Worm (Caenorhabditis elegans): ENCODE results near the gene wip-1.

wip-1 gene

DNA sequence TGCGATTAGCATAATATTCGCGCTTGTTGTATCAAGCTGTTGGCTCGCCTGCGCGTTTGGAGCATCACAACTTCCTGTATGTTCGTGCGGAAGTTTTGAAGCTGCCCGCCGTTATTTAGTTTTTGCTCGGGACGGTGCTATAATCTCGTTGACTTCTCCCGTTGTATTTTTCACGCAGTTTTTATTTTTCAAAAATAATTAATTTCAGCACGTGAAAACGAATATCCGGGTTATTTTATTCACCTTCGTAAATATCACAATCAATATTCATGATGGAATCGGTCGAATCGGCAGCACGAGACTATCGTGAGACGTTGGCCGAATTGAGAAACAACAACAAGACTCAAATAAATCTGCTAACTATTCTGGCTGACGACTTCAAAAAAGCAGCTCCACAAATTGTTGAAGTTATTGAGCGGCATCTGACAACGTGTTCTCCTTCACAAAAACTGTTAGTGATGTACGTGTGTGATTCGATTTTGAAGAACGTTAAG is 6.7 kb downstream of the wip-1 start (continued):
- TF ChIP-seq hmg-20 (GFP tag; IDR thresholded peaks at IDR 0.05) = 0 out of 2 replicates have a peak, but pooled peaks have one; percentile 5
- no peak for TF ChIP-seq let-526 (GFP tag; IDR thresholded peaks at IDR 0.05)
- TF ChIP-seq dox-1 (GFP tag; IDR thresholded peaks at IDR 0.05) = peak; percentile 66
- no peak for TF ChIP-seq F23B12.7 (tag; optimal IDR thresholded peaks at IDR 0.05; ENCODE audit: insufficient read depth)
- TF ChIP-seq aptf-3 (GFP tag; IDR thresholded peaks at IDR 0.05) = no peak
- 0 out of 2 replicates have a peak, but pooled peaks have one; percentile 4 for TF ChIP-seq nhr-120 (GFP tag; IDR thresholded peaks at IDR 0.05)
- 0 out of 2 replicates have a peak, but pooled peaks have one; percentile 16 for TF ChIP-seq ceh-40 (GFP tag; IDR thresholded peaks at IDR 0.05)
- TF ChIP-seq Y56A3A.18 (GFP tag; IDR thresholded peaks at IDR 0.05) = peak; percentile 11; the same call in 1 of the 2 replicates
- TF ChIP-seq F57A8.1 (GFP tag; optimal IDR thresholded peaks at IDR 0.05) = no peak
- no peak for TF ChIP-seq cebp-1 (GFP tag; IDR thresholded peaks at IDR 0.05)
- peak; percentile 49 for TF ChIP-seq cebp-1 (tag; optimal IDR thresholded peaks at IDR 0.05)
- no peak for TF ChIP-seq aptf-2 (GFP tag; conservative IDR thresholded peaks at IDR 0.05)
- 0 out of 2 replicates have a peak, but pooled peaks have one; percentile 75 for TF ChIP-seq Y53G8AR.9 (GFP tag; conservative IDR thresholded peaks at IDR 0.05)
- TF ChIP-seq ztf-26 (tag; optimal IDR thresholded peaks at IDR 0.05) = peak; percentile 66
- TF ChIP-seq Y95B8A.8 (GFP tag; IDR thresholded peaks at IDR 0.05) = peak; percentile 84
- no peak for TF ChIP-seq akir-1 (GFP tag; optimal IDR thresholded peaks at IDR 0.05)
- TF ChIP-seq mcd-1 (GFP tag; IDR thresholded peaks at IDR 0.05) = peak; percentile 50; the same call in 1 of the 2 replicates
- TF ChIP-seq egrh-3 (GFP tag; IDR thresholded peaks at IDR 0.05) = no peak
- peak; percentile 48 for TF ChIP-seq athp-1 (tag; optimal IDR thresholded peaks at IDR 0.05)
- peak; percentile 36; the same call in 1 of the 2 replicates for TF ChIP-seq F33H1.4 (GFP tag; IDR thresholded peaks at IDR 0.05)
- TF ChIP-seq B0261.1 (tag; optimal IDR thresholded peaks at IDR 0.05) = peak; percentile 19
- TF ChIP-seq lin-54 (GFP tag; optimal IDR thresholded peaks at IDR 0.05) = peak; percentile 52
- no peak for TF ChIP-seq F49E8.2 (tag; optimal IDR thresholded peaks at IDR 0.05; ENCODE audit: insufficient read depth)
- TF ChIP-seq madf-8 (GFP tag; conservative IDR thresholded peaks at IDR 0.05) = no peak
- no peak for TF ChIP-seq attf-6 (GFP tag; IDR thresholded peaks at IDR 0.05)
- no peak for TF ChIP-seq nfya-2 (GFP tag; IDR thresholded peaks at IDR 0.05)
- peak; percentile 7 for TF ChIP-seq gei-17 (GFP tag; optimal IDR thresholded peaks at IDR 0.05)
- TF ChIP-seq nhr-179 (tag; optimal IDR thresholded peaks at IDR 0.05) = no peak
- no peak for TF ChIP-seq K12H6.12 (tag; optimal IDR thresholded peaks at IDR 0.05)
- no peak for TF ChIP-seq C17E4.6 (GFP tag; IDR thresholded peaks at IDR 0.05)
- no peak for TF ChIP-seq rpc-1 (optimal IDR thresholded peaks at IDR 0.05)
- no peak for TF ChIP-seq rpc-1 (tag; optimal IDR thresholded peaks at IDR 0.05)
- TF ChIP-seq madf-10 (tag; optimal IDR thresholded peaks at IDR 0.05) = peak; percentile 43
- TF ChIP-seq F10E7.11 (tag; optimal IDR thresholded peaks at IDR 0.05) = no peak
- TF ChIP-seq snpc-3.4 (tag; optimal IDR thresholded peaks at IDR 0.05) = no peak
- TF ChIP-seq egl-18 (GFP tag; IDR thresholded peaks at IDR 0.05) = no peak
- TF ChIP-seq F39B2.1 (GFP tag; IDR thresholded peaks at IDR 0.05) = 0 out of 2 replicates have a peak, but pooled peaks have one; percentile 58
- no peak for TF ChIP-seq nfya-1 (tag; optimal IDR thresholded peaks at IDR 0.05; ENCODE audit: borderline replicate concordance, insufficient read depth)
- no peak for TF ChIP-seq madf-3 (GFP tag; IDR thresholded peaks at IDR 0.05)
- peak; percentile 51; the same call in 1 of the 2 replicates for TF ChIP-seq ekl-4 (GFP tag; IDR thresholded peaks at IDR 0.05)
- TF ChIP-seq snpc-1.1 (tag; optimal IDR thresholded peaks at IDR 0.05; ENCODE audit: insufficient read depth) = no peak
- no peak for TF ChIP-seq snpc-1.3 (tag; optimal IDR thresholded peaks at IDR 0.05; ENCODE audit: insufficient read depth)
- peak; percentile 45 for TF ChIP-seq nhr-90 (tag; optimal IDR thresholded peaks at IDR 0.05)
- no peak for TF ChIP-seq dpl-1 (GFP tag; optimal IDR thresholded peaks at IDR 0.05)
- 0 out of 2 replicates have a peak, but pooled peaks have one; percentile 19 for TF ChIP-seq ztf-28 (GFP tag; IDR thresholded peaks at IDR 0.05)
- no peak for TF ChIP-seq T26A5.8 (tag; optimal IDR thresholded peaks at IDR 0.05)
- no peak for TF ChIP-seq hlh-26 (GFP tag; conservative IDR thresholded peaks at IDR 0.05)
- no peak for TF ChIP-seq mes-4 (tag; optimal IDR thresholded peaks at IDR 0.05)
